Fruit fly (Drosophila melanogaster) whole organism, embryonic: ENCODE data around the gene MESR3.
A peak's percentile ranks its signal among the peaks of the same experiment; 100 is the strongest.

Experiments
- Abd-B ChIP-seq: fragments of 200-800 bp; sonication (Bioruptor generic); optimal IDR thresholded peaks from 2 replicates; lab custom pipeline; 2018; ENCODE audit warnings: missing biosample characterization, mild to moderate bottlenecking, missing genetic modification characterization, moderate library complexity
- B-H1 ChIP-seq: fragments of 200-800 bp; sonication (Bioruptor generic); IDR thresholded peaks from 3 replicates; pipeline ENCODE4 v1.3.6; 2022; ENCODE audit warnings: missing biosample characterization, missing genetic modification characterization
- Bdp1 ChIP-seq: fragments of 200-800 bp; sonication (Bioruptor generic); optimal IDR thresholded peaks from 3 replicates; lab custom pipeline; 2016; ENCODE audit warnings: missing biosample characterization, missing genetic modification characterization
- CG10366 ChIP-seq: fragments of 200-800 bp; sonication (Bioruptor generic); IDR thresholded peaks from 2 replicates; pipeline ENCODE4 v1.3.6; 2022; ENCODE audit warnings: missing biosample characterization, missing genetic modification characterization
- CG11398 ChIP-seq: fragments of 200-800 bp; sonication (Bioruptor generic); optimal IDR thresholded peaks from 2 replicates; lab custom pipeline; 2016; ENCODE audit warnings: missing biosample characterization, missing genetic modification characterization
- CG11560 ChIP-seq: fragments of 200-800 bp; sonication (Bioruptor generic); IDR thresholded peaks from 3 replicates; pipeline ENCODE4 v1.3.6; 2022; ENCODE audit warnings: missing biosample characterization, missing genetic modification characterization
- CG14710 ChIP-seq: fragments of 200-800 bp; sonication (Bioruptor generic); optimal IDR thresholded peaks from 3 replicates; lab custom pipeline; 2019; ENCODE audit warnings: missing biosample characterization, mild to moderate bottlenecking, missing genetic modification characterization, moderate library complexity
- CG1602 ChIP-seq: fragments of 200-800 bp; sonication (Bioruptor generic); optimal IDR thresholded peaks from 3 replicates; lab custom pipeline; 2016; ENCODE audit warnings: missing biosample characterization, missing genetic modification characterization
- CG17385 ChIP-seq: fragments of 200-800 bp; sonication (Bioruptor generic); optimal IDR thresholded peaks from 3 replicates; lab custom pipeline; 2018; ENCODE audit warnings: missing biosample characterization, mild to moderate bottlenecking, missing genetic modification characterization
- CG1792 ChIP-seq: fragments of 200-800 bp; sonication (Bioruptor generic); optimal IDR thresholded peaks from 2 replicates; lab custom pipeline; 2016; ENCODE audit warnings: missing biosample characterization, missing genetic modification characterization
- CG18011 ChIP-seq: fragments of 200-800 bp; sonication (Bioruptor generic); optimal IDR thresholded peaks from 2 replicates; lab custom pipeline; 2017; ENCODE audit warnings: missing biosample characterization, missing genetic modification characterization, mild to moderate bottlenecking, moderate library complexity, missing genotype
- CG2120 ChIP-seq: fragments of 200-800 bp; sonication (Bioruptor generic); optimal IDR thresholded peaks from 3 replicates; lab custom pipeline; 2016; ENCODE audit warnings: missing biosample characterization, missing genetic modification characterization
- CG30020 ChIP-seq: fragments of 200-800 bp; optimal IDR thresholded peaks from 2 replicates; lab custom pipeline; 2019; ENCODE audit warnings: missing biosample characterization, mild to moderate bottlenecking, missing genetic modification characterization, moderate library complexity
- CG32532 ChIP-seq: fragments of 200-800 bp; sonication (Bioruptor generic); IDR thresholded peaks from 2 replicates; pipeline ENCODE4 v1.3.6; 2022; ENCODE audit warnings: missing biosample characterization, missing genetic modification characterization
- CG34376 ChIP-seq: fragments of 200-800 bp; sonication (Bioruptor generic); optimal IDR thresholded peaks from 2 replicates; lab custom pipeline; 2018; ENCODE audit warnings: missing biosample characterization, mild to moderate bottlenecking, missing genetic modification characterization
- CG3847 ChIP-seq: fragments of 200-800 bp; sonication (Bioruptor generic); IDR thresholded peaks from 2 replicates; pipeline ENCODE4 v1.3.6; 2022; ENCODE audit warnings: missing biosample characterization, missing genetic modification characterization
- CG6254 ChIP-seq: fragments of 200-800 bp; sonication (Bioruptor generic); optimal IDR thresholded peaks from 3 replicates; lab custom pipeline; 2017; ENCODE audit warnings: mild to moderate bottlenecking, missing biosample characterization, missing genetic modification reagents, missing genetic modification characterization
- CG6654 ChIP-seq: fragments of 200-800 bp; sonication (Bioruptor generic); optimal IDR thresholded peaks from 2 replicates; lab custom pipeline; 2017; ENCODE audit warnings: missing biosample characterization, mild to moderate bottlenecking, missing genetic modification characterization
- CG7963 ChIP-seq: fragments of 200-800 bp; sonication (Bioruptor generic); IDR thresholded peaks from 3 replicates; pipeline ENCODE4 v1.3.6; 2022; ENCODE audit warnings: missing biosample characterization, missing genetic modification characterization; ENCODE audit not compliant: partially characterized antibody
- CG8281 ChIP-seq: fragments of 200-800 bp; sonication (Bioruptor generic); optimal IDR thresholded peaks from 2 replicates; lab custom pipeline; 2018; ENCODE audit warnings: missing biosample characterization, mild to moderate bottlenecking, missing genetic modification characterization, moderate library complexity
- D19A ChIP-seq: fragments of 200-800 bp; optimal IDR thresholded peaks from 3 replicates; lab custom pipeline; 2019; ENCODE audit warnings: missing biosample characterization, mild to moderate bottlenecking, missing genetic modification characterization, moderate library complexity
- Dp ChIP-seq: fragments of 200-800 bp; sonication (Bioruptor generic); optimal IDR thresholded peaks from 2 replicates; lab custom pipeline; 2018; ENCODE audit warnings: missing biosample characterization, mild to moderate bottlenecking, missing genetic modification characterization, moderate library complexity
- Dref ChIP-seq: fragments of 200-800 bp; sonication (Bioruptor generic); IDR thresholded peaks from 2 replicates; pipeline ENCODE4 v1.3.6; 2022; ENCODE audit warnings: missing biosample characterization, missing genetic modification characterization
- E2f1 ChIP-seq: fragments of 200-800 bp; sonication (Bioruptor generic); IDR thresholded peaks from 2 replicates; pipeline ENCODE4 v1.3.6; 2022; ENCODE audit warnings: missing biosample characterization, missing genetic modification characterization
- Eip74EF ChIP-seq, 2 experiments: fragments of 200-800 bp in 1 of 2; fragments of >200 bp in 1 of 2; sonication (Bioruptor generic) in 1 of 2; optimal IDR thresholded peaks; 2 replicates each; lab custom pipeline; 2017 to 2019; ENCODE audit warnings: missing biosample characterization in 2 of 2, missing genetic modification characterization in 2 of 2, mild to moderate bottlenecking in 1 of 2, moderate library complexity in 1 of 2
- GATAe ChIP-seq: fragments of 200-800 bp; sonication (Bioruptor generic); conservative IDR thresholded peaks from 2 replicates; pipeline ENCODE4 v1.3.6; 2022; ENCODE audit warnings: missing biosample characterization, missing genetic modification characterization
- HLHmδ ChIP-seq: fragments of 200-800 bp; sonication (Bioruptor generic); optimal IDR thresholded peaks from 2 replicates; lab custom pipeline; 2018; ENCODE audit warnings: missing biosample characterization, mild to moderate bottlenecking, missing genetic modification characterization, moderate library complexity
- HmgD ChIP-seq: fragments of 200-800 bp; sonication (Bioruptor generic); optimal IDR thresholded peaks from 3 replicates; lab custom pipeline; 2016; ENCODE audit warnings: missing biosample characterization, missing genetic modification characterization
- Hr51 ChIP-seq, 2 experiments: fragments of 200-800 bp; sonication (Bioruptor generic); optimal IDR thresholded peaks; 2 replicates in 1 of 2; 3 replicates in 1 of 2; lab custom pipeline; 2016 to 2018; ENCODE audit warnings: missing biosample characterization in 2 of 2, missing genetic modification characterization in 2 of 2, mild to moderate bottlenecking in 1 of 2, moderate library complexity in 1 of 2
- Hsf ChIP-seq: fragments of 200-800 bp; sonication (Bioruptor generic); optimal IDR thresholded peaks from 3 replicates; lab custom pipeline; 2016; ENCODE audit warnings: missing biosample characterization, missing genetic modification characterization
- MBD-R2 ChIP-seq: fragments of 200-800 bp; sonication (Bioruptor generic); IDR thresholded peaks from 2 replicates; pipeline ENCODE4 v1.3.6; 2022; ENCODE audit warnings: missing biosample characterization, missing genetic modification characterization
- Mes4 ChIP-seq: fragments of 200-800 bp; sonication (Bioruptor generic); optimal IDR thresholded peaks from 2 replicates; lab custom pipeline; 2016; ENCODE audit warnings: missing biosample characterization, missing genetic modification characterization
- NC2α ChIP-seq: fragments of 200-800 bp; sonication (Bioruptor generic); optimal IDR thresholded peaks from 2 replicates; lab custom pipeline; 2016; ENCODE audit warnings: missing biosample characterization, missing genetic modification characterization
- Opbp ChIP-seq: fragments of 200-800 bp; sonication (Bioruptor generic); IDR thresholded peaks from 3 replicates; pipeline ENCODE4 v1.3.6; 2022; ENCODE audit warnings: missing biosample characterization, missing genetic modification characterization; ENCODE audit not compliant: partially characterized antibody
- Scr ChIP-seq: fragments of 200-800 bp; sonication (Bioruptor generic); IDR thresholded peaks from 2 replicates; pipeline ENCODE4 v1.3.6; 2022; ENCODE audit warnings: missing biosample characterization, missing genetic modification characterization; ENCODE audit not compliant: partially characterized antibody
- Six4 ChIP-seq: fragments of 200-800 bp; sonication (Bioruptor generic); optimal IDR thresholded peaks from 2 replicates; lab custom pipeline; 2016; ENCODE audit warnings: missing biosample characterization, missing genetic modification characterization
- YL-1 ChIP-seq: fragments of 200-800 bp; sonication (Bioruptor generic); optimal IDR thresholded peaks from 3 replicates; lab custom pipeline; 2017; ENCODE audit warnings: missing biosample characterization, mild to moderate bottlenecking, missing genetic modification characterization
- fd96Cb ChIP-seq: fragments of 200-800 bp; sonication (Bioruptor generic); optimal IDR thresholded peaks from 2 replicates; lab custom pipeline; 2018; ENCODE audit warnings: missing biosample characterization, mild to moderate bottlenecking, missing genetic modification characterization, moderate library complexity
- gsb-n ChIP-seq: fragments of 200-800 bp; sonication (Bioruptor generic); optimal IDR thresholded peaks from 3 replicates; lab custom pipeline; 2018; ENCODE audit warnings: missing biosample characterization, mild to moderate bottlenecking, missing genetic modification characterization
- hbn ChIP-seq: fragments of 200-800 bp; sonication (Bioruptor generic); IDR thresholded peaks from 2 replicates; pipeline ENCODE4 v1.3.6; 2022; ENCODE audit warnings: missing biosample characterization, missing genetic modification characterization; ENCODE audit not compliant: partially characterized antibody
- hth ChIP-seq: fragments of >200 bp; optimal IDR thresholded peaks from 2 replicates; lab custom pipeline; 2017; ENCODE audit warnings: inconsistent platforms
- jumu ChIP-seq: fragments of 200-800 bp; sonication (Bioruptor generic); optimal IDR thresholded peaks from 3 replicates; lab custom pipeline; 2016; ENCODE audit warnings: missing biosample characterization, missing genetic modification characterization
- lmd ChIP-seq: fragments of 200-800 bp; sonication (Bioruptor generic); IDR thresholded peaks from 2 replicates; pipeline ENCODE4 v1.3.6; 2022; ENCODE audit warnings: missing biosample characterization, missing genetic modification characterization
- mirr ChIP-seq: fragments of 200-800 bp; sonication (Bioruptor generic); optimal IDR thresholded peaks from 3 replicates; lab custom pipeline; 2018; ENCODE audit warnings: missing biosample characterization, mild to moderate bottlenecking, missing genetic modification characterization
- phol ChIP-seq: fragments of 200-800 bp; sonication (Bioruptor generic); optimal IDR thresholded peaks from 3 replicates; lab custom pipeline; 2018; ENCODE audit warnings: missing biosample characterization, mild to moderate bottlenecking, missing genetic modification characterization, moderate library complexity
- ssp ChIP-seq: fragments of 200-800 bp; sonication (Bioruptor generic); IDR thresholded peaks from 2 replicates; pipeline ENCODE4 v1.3.6; 2022; ENCODE audit warnings: missing biosample characterization, missing genetic modification characterization
- tna ChIP-seq: fragments of 200-800 bp; sonication (Bioruptor generic); IDR thresholded peaks from 2 replicates; pipeline ENCODE4 v1.3.6; 2022; ENCODE audit warnings: missing biosample characterization, missing genetic modification characterization; ENCODE audit not compliant: partially characterized antibody
- trem ChIP-seq: fragments of 200-800 bp; optimal IDR thresholded peaks from 3 replicates; lab custom pipeline; 2019; ENCODE audit warnings: missing biosample characterization, mild to moderate bottlenecking, missing genetic modification characterization, moderate library complexity
- trh ChIP-seq: fragments of 200-800 bp; sonication (Bioruptor generic); optimal IDR thresholded peaks from 2 replicates; lab custom pipeline; 2016; ENCODE audit warnings: missing biosample characterization, missing genetic modification characterization
- wdn ChIP-seq: fragments of 200-800 bp; sonication (Bioruptor generic); IDR thresholded peaks from 2 replicates; pipeline ENCODE4 v1.3.6; 2022; ENCODE audit warnings: missing biosample characterization, missing genetic modification characterization
- zf30C ChIP-seq: fragments of 200-800 bp; sonication (Bioruptor generic); optimal IDR thresholded peaks from 3 replicates; lab custom pipeline; 2018; ENCODE audit warnings: missing biosample characterization, mild to moderate bottlenecking, missing genetic modification characterization

MESR3 gene

dm6 chr2L:18689376-18689775 is 72.3 kb downstream of the MESR3 start, which contains the start of gene CG10336 (continued):
- TF ChIP-seq wdn (no peak), Opbp (peak; percentile 36; the same call in 1 of the 3 replicates), NC2α (no peak), CG34376 (GFP tag; lab: Kevin White, UChicago) (no peak), CG1792 (GFP tag; lab: Kevin White, UChicago) (no peak), mirr (GFP tag; lab: Kevin White, UChicago) (no peak), Mes4 (GFP tag; lab: Kevin White, UChicago) (no peak), Dref (GFP tag; lab: Robert Waterston, UW) (peak; percentile 34; the same call in 1 of the 2 replicates), phol (tag; lab: Kevin White, UChicago) (peak; percentile 50), Eip74EF (GFP tag; optimal IDR thresholded peaks at IDR 0.05; lab: Kevin White, UChicago) (no peak), HLHmδ (GFP tag; lab: Kevin White, UChicago) (no peak), B-H1 (GFP tag; lab: Robert Waterston, UW) (no peak), Hsf (GFP tag; lab: Kevin White, UChicago) (no peak), hth (lab: Kevin White, UChicago) (no peak), Dp (GFP tag; lab: Kevin White, UChicago) (peak; percentile 89), Bdp1 (no peak), CG3847 (GFP tag; lab: Robert Waterston, UW) (no peak), CG6254 (GFP tag; lab: Kevin White, UChicago) (no peak), CG1602 (GFP tag; lab: Kevin White, UChicago) (no peak), CG7963 (0 out of 3 replicates have a peak, but pooled peaks have one; percentile 30), CG32532 (0 out of 2 replicates have a peak, but pooled peaks have one; percentile 12), lmd (no peak), jumu (no peak), E2f1 (peak; percentile 93), Scr (GFP tag; lab: Robert Waterston, UW) (peak; percentile 61), fd96Cb (no peak), Hr51 (GFP tag; optimal IDR thresholded peaks at IDR 0.05; lab: Kevin White, UChicago) (no peak), gsb-n (tag; lab: Kevin White, UChicago) (no peak), Abd-B (GFP tag; lab: Kevin White, UChicago) (no peak), YL-1 (GFP tag; lab: Kevin White, UChicago) (peak; percentile 60), ssp (GFP tag; lab: Robert Waterston, UW) (no peak), CG2120 (GFP tag; lab: Kevin White, UChicago) (peak; percentile 18), D19A (no peak), CG11398 (GFP tag; lab: Kevin White, UChicago) (no peak), MBD-R2 (peak; percentile 74), Six4 (no peak), hbn (GFP tag; lab: Robert Waterston, UW) (peak; percentile 59), CG8281 (tag; lab: Kevin White, UChicago) (no peak), GATAe (no peak), zf30C (no peak), CG6654 (GFP tag; lab: Kevin White, UChicago) (no peak), CG11560 (tag; lab: Robert Waterston, UW) (no peak), HmgD (GFP tag; lab: Kevin White, UChicago) (no peak), trem (tag; lab: Kevin White, UChicago) (peak; percentile 98), CG10366 (GFP tag; lab: Robert Waterston, UW) (no peak), tna (GFP tag; lab: Robert Waterston, UW) (no peak; the same call in 1 of the 2 replicates), CG18011 (GFP tag; lab: Kevin White, UChicago) (no peak), CG14710 (peak; percentile 21), CG30020 (tag; lab: Kevin White, UChicago) (no peak), trh (GFP tag; lab: Kevin White, UChicago) (no peak), CG17385 (GFP tag; lab: Kevin White, UChicago) (peak; percentile 99)
